Fruit fly (Drosophila melanogaster): ENCODE results near the gene Slc25A46b.

dm6 chr2L:18067266-18067665, 29.1 kb upstream of the Slc25A46b start:
- no peak for TF ChIP-seq psq (GFP tag; optimal IDR thresholded peaks at IDR 0.05)
- TF ChIP-seq br (GFP tag; optimal IDR thresholded peaks at IDR 0.05) = no peak
- no peak for TF ChIP-seq sage (GFP tag; optimal IDR thresholded peaks at IDR 0.05)
- TF ChIP-seq h (GFP tag; optimal IDR thresholded peaks at IDR 0.05) = no peak
- no peak for TF ChIP-seq CG32264 (GFP tag; optimal IDR thresholded peaks at IDR 0.05)
- TF ChIP-seq CG9705 (GFP tag; optimal IDR thresholded peaks at IDR 0.05) = no peak
- no peak for TF ChIP-seq usp (GFP tag; optimal IDR thresholded peaks at IDR 0.05)
- TF ChIP-seq Myc (optimal IDR thresholded peaks at IDR 0.05) = no peak
- TF ChIP-seq lola (GFP tag; optimal IDR thresholded peaks at IDR 0.05) = no peak
